Fruit fly (Drosophila melanogaster): ENCODE data around the gene nSMase.

nSMase gene

dm6 chr3L:3203062-3203461 is 15.9 kb upstream of the nSMase start, which contains the start of gene CG32271:
CG32271 (minus strand) TSS chr3L:3203162.
- no peak for TF ChIP-seq CG8478 (optimal IDR thresholded peaks at IDR 0.05)
- no peak for TF ChIP-seq CTCF (optimal IDR thresholded peaks at IDR 0.05)

- TF ChIP-seq CTCF (optimal IDR thresholded peaks at IDR 0.05) (no peak), CG8478 (optimal IDR thresholded peaks at IDR 0.05) (no peak)
Measured at dm6 chr3L:3204348-3204747, 14.6 kb upstream of the nSMase start, which contains the start of gene CG33159. CG33159 (minus strand) TSS chr3L:3204448.

- TF ChIP-seq CTCF (optimal IDR thresholded peaks at IDR 0.05) (no peak), CG8478 (optimal IDR thresholded peaks at IDR 0.05) (no peak)
Measured at dm6 chr3L:3205349-3205748, 13.6 kb upstream of the nSMase start, which contains the start of gene CG32277. CG32277 (minus strand) TSS chr3L:3205449.

- TF ChIP-seq CG8478 (optimal IDR thresholded peaks at IDR 0.05) (no peak), CTCF (optimal IDR thresholded peaks at IDR 0.05) (no peak)
Measured at dm6 chr3L:3206263-3206662, 12.7 kb upstream of the nSMase start, which contains the start of gene CG33160. CG33160 (minus strand) TSS chr3L:3206363.

- no peak for TF ChIP-seq CG8478 (optimal IDR thresholded peaks at IDR 0.05)
- TF ChIP-seq CTCF (optimal IDR thresholded peaks at IDR 0.05) = no peak
Measured at dm6 chr3L:3208895-3209294, 10.1 kb upstream of the nSMase start, which contains the start of the genes CG32269 and CG32270. CG32269 (minus strand) TSS chr3L:3208985. CG32270 (minus strand) TSS chr3L:3208985.

dm6 chr3L:3222643-3223389 is 3.9 kb downstream of the nSMase start, which contains the start of the genes RpL28 and eIF1:
RpL28 (minus strand) TSS chr3L:3222960.
eIF1 (plus strand) TSS chr3L:3223341.
- no peak for TF ChIP-seq CG8478 (optimal IDR thresholded peaks at IDR 0.05)
- no peak for TF ChIP-seq CTCF (optimal IDR thresholded peaks at IDR 0.05)

dm6 chr3L:3223390-3223914 is 4.5 kb downstream of the nSMase start:
- TF ChIP-seq CTCF (optimal IDR thresholded peaks at IDR 0.05) (no peak), CG8478 (optimal IDR thresholded peaks at IDR 0.05) (no peak)

- TF ChIP-seq CG8478 (optimal IDR thresholded peaks at IDR 0.05) (no peak), CTCF (optimal IDR thresholded peaks at IDR 0.05) (peak in 1 of 2 experiments; percentile 61)
Measured at dm6 chr3L:3224740-3225719, 6.1 kb downstream of the nSMase start, which contains the start of gene Larp4B. Larp4B (plus strand) TSS chr3L:3224838.

- TF ChIP-seq CTCF (optimal IDR thresholded peaks at IDR 0.05) = no peak
- no peak for TF ChIP-seq CG8478 (optimal IDR thresholded peaks at IDR 0.05)
Measured at dm6 chr3L:3225769-3226457, 7.0 kb downstream of the nSMase start.

- no peak for TF ChIP-seq CG8478 (optimal IDR thresholded peaks at IDR 0.05)
- TF ChIP-seq CTCF (optimal IDR thresholded peaks at IDR 0.05) = no peak
Measured at dm6 chr3L:3226458-3226783, 7.5 kb downstream of the nSMase start.

- TF ChIP-seq CTCF (optimal IDR thresholded peaks at IDR 0.05) = no peak
- TF ChIP-seq CG8478 (optimal IDR thresholded peaks at IDR 0.05) = no peak
Measured at dm6 chr3L:3236319-3236718, 17.4 kb downstream of the nSMase start.

dm6 chr3L:3239033-3239752 is 20.2 kb downstream of the nSMase start, which contains the start of gene CG17746:
CG17746 (minus strand) TSS chr3L:3239578.
- TF ChIP-seq CG8478 (optimal IDR thresholded peaks at IDR 0.05) (no peak), CTCF (optimal IDR thresholded peaks at IDR 0.05) (peak; percentile 40 to 65)

dm6 chr3L:3239785-3240596 is 21.0 kb downstream of the nSMase start:
- no peak for TF ChIP-seq CG8478 (optimal IDR thresholded peaks at IDR 0.05)
- no peak for TF ChIP-seq CTCF (optimal IDR thresholded peaks at IDR 0.05)

Data from S2 (cell line).